Fruit fly (Drosophila melanogaster) whole organism, embryonic: Measurements from ENCODE around the gene CG7264.
A peak's percentile ranks its signal among the peaks of the same experiment; 100 is the strongest.

Experiments used
- Asciz ChIP-seq: fragments of 200-800 bp; sonication (Bioruptor generic); optimal IDR thresholded peaks from 2 replicates; lab custom pipeline; 2017; ENCODE audit warnings: missing biosample characterization, mild to moderate bottlenecking, missing genetic modification characterization, missing genetic modification reagents
- Atf6 ChIP-seq: fragments of 200-800 bp; sonication (Bioruptor generic); IDR thresholded peaks from 2 replicates; pipeline ENCODE4 v1.3.6; 2022; ENCODE audit warnings: missing biosample characterization, missing genetic modification characterization
- BEAF-32 ChIP-seq: fragments of 200-800 bp; sonication (Bioruptor generic); optimal IDR thresholded peaks from 3 replicates; lab custom pipeline; 2017; ENCODE audit warnings: missing biosample characterization, missing genetic modification characterization, mild to moderate bottlenecking, moderate library complexity, missing genetic modification reagents
- Bteb2 ChIP-seq: fragments of 200-800 bp; sonication (Bioruptor generic); optimal IDR thresholded peaks from 2 replicates; lab custom pipeline; 2016; ENCODE audit warnings: missing biosample characterization, missing genetic modification characterization
- CG11504 ChIP-seq: fragments of 200-800 bp; sonication (Bioruptor generic); optimal IDR thresholded peaks from 3 replicates; lab custom pipeline; 2019; ENCODE audit warnings: missing biosample characterization, mild to moderate bottlenecking, missing genetic modification characterization, moderate library complexity
- CG12219 ChIP-seq: fragments of 200-800 bp; sonication (Bioruptor generic); optimal IDR thresholded peaks from 3 replicates; lab custom pipeline; 2018; ENCODE audit warnings: missing biosample characterization, mild to moderate bottlenecking, missing genetic modification characterization
- CG13424 ChIP-seq: fragments of 200-800 bp; sonication (Bioruptor generic); optimal IDR thresholded peaks from 2 replicates; lab custom pipeline; 2019; ENCODE audit warnings: missing biosample characterization, mild to moderate bottlenecking, missing genetic modification characterization, moderate library complexity
- CG15601 ChIP-seq: fragments of 200-800 bp; sonication (Bioruptor generic); optimal IDR thresholded peaks from 3 replicates; lab custom pipeline; 2019; ENCODE audit warnings: missing biosample characterization, mild to moderate bottlenecking, missing genetic modification characterization, moderate library complexity
- CG17328 ChIP-seq: fragments of 200-800 bp; sonication (Bioruptor generic); IDR thresholded peaks from 2 replicates; pipeline ENCODE4 v1.3.6; 2022; ENCODE audit warnings: missing biosample characterization, missing genetic modification characterization
- CG17612 ChIP-seq: fragments of 200-800 bp; sonication (Bioruptor generic); IDR thresholded peaks from 2 replicates; pipeline ENCODE4 v1.3.6; 2022; ENCODE audit warnings: missing biosample characterization, missing genetic modification characterization
- CG2116 ChIP-seq: fragments of 200-800 bp; sonication (Bioruptor generic); optimal IDR thresholded peaks from 3 replicates; lab custom pipeline; 2018; ENCODE audit warnings: missing biosample characterization, mild to moderate bottlenecking, missing genetic modification characterization
- CG3065 ChIP-seq: fragments of 200-800 bp; sonication (Bioruptor generic); optimal IDR thresholded peaks from 2 replicates; lab custom pipeline; 2016; ENCODE audit warnings: missing biosample characterization, missing genetic modification characterization
- CG3847 ChIP-seq: fragments of 200-800 bp; sonication (Bioruptor generic); IDR thresholded peaks from 2 replicates; pipeline ENCODE4 v1.3.6; 2022; ENCODE audit warnings: missing biosample characterization, missing genetic modification characterization
- CG4820 ChIP-seq: fragments of 200-800 bp; sonication (Bioruptor generic); optimal IDR thresholded peaks from 3 replicates; lab custom pipeline; 2016; ENCODE audit warnings: missing biosample characterization, missing genetic modification characterization
- CG6654 ChIP-seq: fragments of 200-800 bp; sonication (Bioruptor generic); optimal IDR thresholded peaks from 2 replicates; lab custom pipeline; 2017; ENCODE audit warnings: missing biosample characterization, mild to moderate bottlenecking, missing genetic modification characterization
- CG7786 ChIP-seq: fragments of 200-800 bp; sonication (Bioruptor generic); optimal IDR thresholded peaks from 2 replicates; lab custom pipeline; 2016; ENCODE audit warnings: missing biosample characterization, missing genetic modification characterization
- CG7928 ChIP-seq: fragments of 200-800 bp; sonication (Bioruptor generic); optimal IDR thresholded peaks from 2 replicates; lab custom pipeline; 2017; ENCODE audit warnings: missing biosample characterization, mild to moderate bottlenecking, missing genetic modification characterization
- CTCF ChIP-seq: fragments of 200-800 bp; sonication (Bioruptor generic); optimal IDR thresholded peaks from 2 replicates; lab custom pipeline; 2017; ENCODE audit warnings: missing biosample characterization, mild to moderate bottlenecking, missing genetic modification characterization, moderate library complexity
- CoRest ChIP-seq: fragments of 200-800 bp; sonication (Bioruptor generic); optimal IDR thresholded peaks from 3 replicates; lab custom pipeline; 2018; ENCODE audit warnings: missing biosample characterization, mild to moderate bottlenecking, missing genetic modification characterization, moderate library complexity
- CrebB ChIP-seq: fragments of 200-800 bp; sonication (Bioruptor generic); optimal IDR thresholded peaks from 3 replicates; lab custom pipeline; 2018; ENCODE audit warnings: missing biosample characterization, mild to moderate bottlenecking, missing genetic modification characterization
- Deaf1 ChIP-seq: fragments of 200-800 bp; optimal IDR thresholded peaks from 3 replicates; lab custom pipeline; 2019; ENCODE audit warnings: missing biosample characterization, mild to moderate bottlenecking, missing genetic modification characterization, moderate library complexity
- Ets65A ChIP-seq: fragments of 200-800 bp; sonication (Bioruptor generic); peaks from one replicate; lab custom pipeline; 2016; ENCODE audit warnings: missing biosample characterization, missing genetic modification characterization
- GATAe ChIP-seq: fragments of 200-800 bp; sonication (Bioruptor generic); conservative IDR thresholded peaks from 2 replicates; pipeline ENCODE4 v1.3.6; 2022; ENCODE audit warnings: missing biosample characterization, missing genetic modification characterization
- Hr78 ChIP-seq, 2 experiments: fragments of 200-800 bp in 1 of 2; fragments of >200 bp in 1 of 2; sonication (Bioruptor generic) in 1 of 2; optimal IDR thresholded peaks; 2 replicates each; lab custom pipeline; 2017 to 2019; ENCODE audit warnings: missing biosample characterization in 2 of 2, missing genetic modification characterization in 2 of 2, mild to moderate bottlenecking in 1 of 2, moderate library complexity in 1 of 2
- Med ChIP-seq: fragments of 200-800 bp; sonication (Bioruptor generic); peaks from one replicate; lab custom pipeline; 2016; ENCODE audit warnings: missing biosample characterization, missing genetic modification characterization, mild to moderate bottlenecking, inconsistent platforms, moderate library complexity
- Optix ChIP-seq: fragments of 200-800 bp; sonication (Bioruptor generic); IDR thresholded peaks from 3 replicates; pipeline ENCODE4 v1.3.6; 2022; ENCODE audit warnings: missing biosample characterization, missing genetic modification characterization
- Ptx1 ChIP-seq: fragments of 200-800 bp; sonication (Bioruptor generic); IDR thresholded peaks from 2 replicates; pipeline ENCODE4 v1.3.6; 2022; ENCODE audit warnings: missing biosample characterization, missing genetic modification characterization
- Sox100B ChIP-seq: fragments of 200-800 bp; sonication (Bioruptor generic); optimal IDR thresholded peaks from 3 replicates; lab custom pipeline; 2018; ENCODE audit warnings: missing biosample characterization, mild to moderate bottlenecking, missing genetic modification characterization
- abd-A ChIP-seq: fragments of 200-800 bp; sonication (Bioruptor generic); optimal IDR thresholded peaks from 3 replicates; lab custom pipeline; 2019; ENCODE audit warnings: missing biosample characterization, mild to moderate bottlenecking, missing genetic modification characterization, moderate library complexity
- ara ChIP-seq: fragments of 200-800 bp; sonication (Bioruptor generic); IDR thresholded peaks from 2 replicates; pipeline ENCODE4 v1.3.6; 2022; ENCODE audit warnings: missing biosample characterization, missing genetic modification characterization
- bowl ChIP-seq: fragments of 200-800 bp; sonication (Bioruptor generic); IDR thresholded peaks from 2 replicates; pipeline ENCODE4 v1.3.6; 2022; ENCODE audit warnings: missing biosample characterization, missing genetic modification characterization
- br ChIP-seq: fragments of >200 bp; optimal IDR thresholded peaks from 2 replicates; lab custom pipeline; 2017
- btn ChIP-seq: fragments of 200-800 bp; sonication (Bioruptor generic); optimal IDR thresholded peaks from 2 replicates; lab custom pipeline; 2016; ENCODE audit warnings: missing biosample characterization, missing genetic modification characterization
- cas ChIP-seq: fragments of 200-800 bp; sonication (Bioruptor generic); IDR thresholded peaks from 2 replicates; pipeline ENCODE4 v1.3.6; 2022; ENCODE audit warnings: missing biosample characterization, missing genetic modification characterization
- dysf ChIP-seq: fragments of 200-800 bp; sonication (Bioruptor generic); IDR thresholded peaks from 3 replicates; pipeline ENCODE4 v1.3.6; 2022; ENCODE audit warnings: missing biosample characterization, missing genetic modification characterization
- exex ChIP-seq: fragments of 200-800 bp; sonication (Bioruptor generic); optimal IDR thresholded peaks from 4 replicates; lab custom pipeline; 2018; ENCODE audit warnings: missing biosample characterization, mild to moderate bottlenecking, missing genetic modification characterization, moderate library complexity
- gem ChIP-seq: fragments of 200-800 bp; sonication (Bioruptor generic); optimal IDR thresholded peaks from 2 replicates; lab custom pipeline; 2019; ENCODE audit warnings: missing biosample characterization, mild to moderate bottlenecking, missing genetic modification characterization, moderate library complexity
- hkb ChIP-seq, 2 experiments: fragments of 200-800 bp in 1 of 2; fragments of >200 bp in 1 of 2; sonication (Bioruptor generic) in 1 of 2; IDR thresholded peaks in 1 of 2; optimal IDR thresholded peaks in 1 of 2; 2 replicates each; pipeline versions ENCODE4 v1.3.6 to Lab custom; 2017 to 2022; ENCODE audit warnings: missing biosample characterization in 1 of 2, missing genetic modification characterization in 1 of 2
- jumu ChIP-seq: fragments of 200-800 bp; sonication (Bioruptor generic); optimal IDR thresholded peaks from 3 replicates; lab custom pipeline; 2016; ENCODE audit warnings: missing biosample characterization, missing genetic modification characterization
- lab ChIP-seq: fragments of 200-800 bp; sonication (Bioruptor generic); optimal IDR thresholded peaks from 3 replicates; lab custom pipeline; 2017; ENCODE audit warnings: missing biosample characterization, missing genetic modification characterization, mild to moderate bottlenecking, moderate library complexity, missing genetic modification reagents
- oc ChIP-seq: fragments of 200-800 bp; sonication (Bioruptor generic); optimal IDR thresholded peaks from 2 replicates; lab custom pipeline; 2018; ENCODE audit warnings: missing biosample characterization, mild to moderate bottlenecking, missing genetic modification characterization, moderate library complexity
- psq ChIP-seq: fragments of 200-800 bp; sonication (Bioruptor generic); optimal IDR thresholded peaks from 2 replicates; lab custom pipeline; 2017; ENCODE audit warnings: missing biosample characterization, missing genetic modification characterization
- repo ChIP-seq: fragments of 200-800 bp; sonication (Bioruptor generic); optimal IDR thresholded peaks from 2 replicates; lab custom pipeline; 2016; ENCODE audit warnings: missing biosample characterization, missing genetic modification characterization
- row ChIP-seq: fragments of 200-800 bp; sonication (Bioruptor generic); IDR thresholded peaks from 3 replicates; pipeline ENCODE4 v1.3.6; 2022; ENCODE audit warnings: missing biosample characterization, missing genetic modification characterization
- schlank ChIP-seq: fragments of 200-800 bp; sonication (Bioruptor generic); optimal IDR thresholded peaks from 2 replicates; lab custom pipeline; 2018; ENCODE audit warnings: missing biosample characterization, mild to moderate bottlenecking, missing genetic modification characterization

CG7264 gene

DNA sequence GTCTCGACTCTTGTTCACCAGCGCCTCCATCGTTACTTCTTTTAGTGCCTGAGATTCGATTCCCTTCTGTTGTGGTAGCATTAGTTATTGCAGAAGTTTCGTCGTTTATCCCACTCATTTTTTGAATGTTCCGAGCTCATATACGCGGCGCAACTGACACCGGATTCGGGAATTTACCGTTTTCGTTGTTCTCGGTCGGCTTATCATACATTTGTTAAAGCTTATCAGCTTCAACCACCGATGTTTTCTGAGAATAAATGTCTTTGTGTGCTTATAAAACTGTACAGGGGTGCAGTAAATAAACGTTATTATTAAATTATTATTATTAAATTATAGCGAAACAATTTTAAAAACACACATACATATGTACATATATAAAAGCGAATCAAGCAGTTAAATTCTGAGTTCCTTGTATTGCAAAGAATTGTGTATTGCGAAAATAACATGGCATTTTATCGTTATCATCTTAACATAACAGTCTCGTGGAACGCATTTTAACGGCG is 7.8 kb downstream of the CG7264 start, which contains the start of gene CG43064:
Gene CG43064, minus strand, starts transcription at position 147 of the 503 bp plus-strand sequence.
- TF ChIP-seq CG7928: peak; percentile 62
- no peak for TF ChIP-seq btn (GFP tag; lab: Kevin White, UChicago)
- TF ChIP-seq CG6654 (GFP tag; lab: Kevin White, UChicago): peak; percentile 87
- no peak for TF ChIP-seq CG2116 (GFP tag; lab: Kevin White, UChicago)
- TF ChIP-seq exex (tag; lab: Kevin White, UChicago): peak; percentile 18
- peak; percentile 47 for TF ChIP-seq CG15601 (tag; lab: Kevin White, UChicago)
- TF ChIP-seq CG17612: no peak
- TF ChIP-seq BEAF-32 (GFP tag; lab: Kevin White, UChicago): peak; percentile 7
- peak; percentile 1 for TF ChIP-seq CoRest (tag; lab: Kevin White, UChicago)
- peak; percentile 77 for TF ChIP-seq Deaf1 (tag; lab: Kevin White, UChicago)
- TF ChIP-seq jumu (GFP tag; lab: Kevin White, UChicago): no peak
- TF ChIP-seq GATAe (GFP tag; lab: Robert Waterston, UW): peak; percentile 77
- TF ChIP-seq CG3847 (GFP tag; lab: Robert Waterston, UW): no peak
- TF ChIP-seq gem (tag; lab: Kevin White, UChicago): peak; percentile 22
- TF ChIP-seq CG4820 (GFP tag; lab: Kevin White, UChicago): no peak
- TF ChIP-seq Ptx1 (GFP tag; lab: Robert Waterston, UW): no peak
- no peak for TF ChIP-seq psq (GFP tag; lab: Kevin White, UChicago)
- TF ChIP-seq row: 0 out of 3 replicates have a peak, but pooled peaks have one; percentile 31
- no peak for TF ChIP-seq hkb (optimal IDR thresholded peaks at IDR 0.05; lab: Kevin White, UChicago)
- no peak for TF ChIP-seq hkb (GFP tag; IDR thresholded peaks at IDR 0.05; lab: Robert Waterston, UW)
- no peak for TF ChIP-seq CrebB (tag; lab: Kevin White, UChicago)

DNA sequence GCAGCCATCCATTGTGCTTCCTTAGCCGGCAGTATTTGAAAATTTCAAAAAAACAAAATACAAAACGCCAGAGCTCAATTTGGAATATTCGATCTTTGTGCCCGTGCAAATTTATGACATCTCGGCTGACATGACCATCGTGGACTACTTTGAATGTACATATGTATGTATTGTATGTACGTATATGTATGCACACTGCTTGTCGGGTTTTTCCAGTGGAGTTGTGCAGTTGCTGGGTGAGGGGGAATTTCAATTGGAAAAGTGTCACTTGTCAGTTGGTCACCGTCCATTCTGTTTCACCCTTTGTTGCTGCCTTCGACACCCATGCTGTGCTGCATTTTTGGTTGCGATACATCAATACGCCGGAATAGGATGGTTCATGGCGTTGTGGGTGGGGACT is 18.9 kb downstream of the CG7264 start, which contains the start of gene CG12521:
Gene CG12521, minus strand, starts transcription at position 101 of the 400 bp plus-strand sequence.
- TF ChIP-seq dysf (GFP tag; lab: Robert Waterston, UW) (0 out of 3 replicates have a peak, but pooled peaks have one; percentile 12), CG6654 (GFP tag; lab: Kevin White, UChicago) (no peak), Bteb2 (GFP tag; lab: Kevin White, UChicago) (no peak)
- TF ChIP-seq, all 482 proteins: peak for 1

DNA sequence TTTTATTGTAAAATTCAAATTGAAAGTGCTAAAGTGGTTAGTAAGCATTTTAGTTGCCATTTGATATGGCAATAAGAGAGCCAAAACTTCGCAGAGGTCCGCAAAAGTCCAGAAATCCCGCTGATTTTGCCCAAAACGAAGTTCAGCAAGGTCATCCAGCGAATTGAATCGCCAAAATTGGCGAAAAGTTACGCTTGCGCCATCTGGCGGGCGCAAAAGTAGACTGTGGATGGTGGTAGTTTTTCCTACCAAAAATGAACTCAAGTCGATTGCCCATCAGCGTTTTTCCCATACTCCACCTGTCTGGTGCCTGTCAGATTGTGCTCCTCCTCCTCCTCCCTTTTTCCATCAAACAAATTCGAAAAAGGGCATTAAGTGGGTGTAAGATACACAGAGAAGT is 24.1 kb downstream of the CG7264 start:
- TF ChIP-seq CG17328 (GFP tag; lab: Robert Waterston, UW) (no peak), CTCF (GFP tag; lab: Kevin White, UChicago) (peak; percentile 76)

DNA sequence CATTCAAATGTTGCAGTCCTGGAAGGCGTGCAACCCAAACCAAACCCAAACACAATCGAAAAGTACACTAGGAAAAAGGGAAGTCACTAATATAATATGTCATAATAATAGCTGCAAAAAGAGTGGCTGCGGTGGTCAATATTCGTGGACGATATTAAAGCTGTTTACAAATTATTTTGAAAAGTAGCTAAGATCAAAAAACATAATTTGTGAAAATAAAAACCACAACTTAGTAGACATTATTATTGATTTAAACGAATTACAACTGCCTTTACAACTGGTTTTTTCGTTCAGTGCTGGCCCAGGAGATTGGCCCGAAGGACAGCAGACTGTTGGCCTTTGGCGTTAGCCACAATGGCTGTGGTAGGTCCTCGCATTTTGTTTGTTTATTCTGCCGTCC is 29.9 kb downstream of the CG7264 start:
- TF ChIP-seq abd-A (tag; lab: Kevin White, UChicago) (no peak), CG11504 (peak; percentile 7), cas (GFP tag; lab: Robert Waterston, UW) (no peak), lab (GFP tag; lab: Kevin White, UChicago) (peak; percentile 1), Med (GFP tag; lab: Kevin White, UChicago) (peak; percentile 68), Sox100B (GFP tag; lab: Kevin White, UChicago) (no peak)

DNA sequence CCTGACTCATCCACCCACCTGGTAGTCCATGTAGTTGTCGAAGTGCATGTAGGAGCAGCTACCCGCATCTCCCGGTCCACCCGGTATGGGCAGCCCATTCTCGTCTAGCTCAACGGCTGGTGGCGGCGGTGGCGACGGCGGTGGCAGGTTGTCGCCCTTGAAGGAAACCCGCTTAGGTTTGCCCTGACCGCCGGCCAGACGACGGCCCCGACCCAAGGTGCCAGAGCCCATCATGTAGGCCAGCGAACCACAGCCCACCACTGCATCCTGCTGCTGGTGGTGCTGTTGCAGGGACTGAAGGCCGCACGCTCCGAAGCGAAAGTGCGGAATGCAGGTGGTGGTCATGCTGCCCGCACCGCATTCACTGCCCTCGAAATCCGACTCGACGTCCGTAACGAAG is 33.4 kb downstream of the CG7264 start:
- TF ChIP-seq CG13424 (tag; lab: Kevin White, UChicago) (no peak), schlank (tag; lab: Kevin White, UChicago) (no peak), CTCF (GFP tag; lab: Kevin White, UChicago) (no peak), CG12219 (GFP tag; lab: Kevin White, UChicago) (no peak), oc (no peak), Asciz (GFP tag; lab: Kevin White, UChicago) (no peak), Hr78 (GFP tag; optimal IDR thresholded peaks at IDR 0.05; lab: Kevin White, UChicago) (no peak), Optix (GFP tag; lab: Robert Waterston, UW) (no peak), Atf6 (GFP tag; lab: Robert Waterston, UW) (no peak), CG7786 (GFP tag; lab: Kevin White, UChicago) (no peak), Ets65A (GFP tag; lab: Kevin White, UChicago) (peak; percentile 66), Med (GFP tag; lab: Kevin White, UChicago) (peak; percentile 22), br (lab: Kevin White, UChicago) (no peak), bowl (no peak), ara (GFP tag; lab: Robert Waterston, UW) (no peak), repo (GFP tag; lab: Kevin White, UChicago) (no peak), CG3065 (GFP tag; lab: Kevin White, UChicago) (no peak)
